Worm (Caenorhabditis elegans): ENCODE results near the gene msh-5.

Gene msh-5

ce11 chrIV:13116679-13117078 lies 38.4 kb upstream of the msh-5 start:
- TF ChIP-seq ama-1 (optimal IDR thresholded peaks at IDR 0.05) (no peak), R02D3.7 (tag; optimal IDR thresholded peaks at IDR 0.05) (no peak)

- TF ChIP-seq mab-5 (tag; optimal IDR thresholded peaks at IDR 0.05) (peak; percentile 19), fos-1 (tag; optimal IDR thresholded peaks at IDR 0.05) (no peak), unc-55 (GFP tag; optimal IDR thresholded peaks at IDR 0.05) (peak; percentile 84), nhr-10 (tag; optimal IDR thresholded peaks at IDR 0.05) (no peak), unc-39 (tag; optimal IDR thresholded peaks at IDR 0.05) (no peak), lsy-2 (tag; optimal IDR thresholded peaks at IDR 0.05) (peak in 1 of 2 experiments; percentile 21), nhr-129 (tag; optimal IDR thresholded peaks at IDR 0.05) (peak; percentile 18), ama-1 (optimal IDR thresholded peaks at IDR 0.05) (no peak), ztf-1 (GFP tag; conservative IDR thresholded peaks at IDR 0.05) (no peak)
Measured at ce11 chrIV:13118794-13119193, 36.2 kb upstream of the msh-5 start, which contains the start of gene unc-30. TSS of gene unc-30 (plus strand) at chrIV:13118977.

DNA sequence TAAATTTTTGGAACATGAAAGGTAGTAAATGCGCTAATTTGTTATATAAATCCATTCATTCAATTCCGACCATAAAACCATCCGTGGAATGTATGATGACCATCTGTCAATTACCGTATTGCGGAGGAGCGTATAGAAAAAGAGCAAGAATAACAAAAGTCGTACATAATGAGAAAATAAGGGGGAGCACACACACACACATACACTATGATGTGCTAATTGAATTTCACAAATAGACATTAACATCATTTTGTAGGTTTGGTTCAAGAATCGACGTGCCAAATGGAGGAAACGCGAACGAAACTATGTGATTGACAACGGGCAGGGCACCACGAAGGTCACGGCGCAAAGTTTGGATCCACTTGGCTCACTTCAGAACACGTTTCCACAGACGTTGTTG lies 33.6 kb upstream of the msh-5 start:
- TF ChIP-seq dmd-4 (tag; optimal IDR thresholded peaks at IDR 0.05) (no peak), egl-27 (tag; optimal IDR thresholded peaks at IDR 0.05) (no peak), ZK546.5 (tag; optimal IDR thresholded peaks at IDR 0.05) (no peak), snpc-4 (tag; optimal IDR thresholded peaks at IDR 0.05) (no peak), ztf-4 (tag; optimal IDR thresholded peaks at IDR 0.05) (no peak), blmp-1 (tag; optimal IDR thresholded peaks at IDR 0.05; ENCODE audit: insufficient read depth) (no peak), elt-1 (tag; optimal IDR thresholded peaks at IDR 0.05) (no peak), nhr-237 (tag; optimal IDR thresholded peaks at IDR 0.05) (no peak), F13H6.1 (tag; optimal IDR thresholded peaks at IDR 0.05) (no peak), sem-4 (tag; optimal IDR thresholded peaks at IDR 0.05) (no peak), nhr-129 (tag; optimal IDR thresholded peaks at IDR 0.05) (no peak), nhr-11 (tag; optimal IDR thresholded peaks at IDR 0.05) (no peak), skn-1 (tag; optimal IDR thresholded peaks at IDR 0.05) (no peak), lsy-2 (tag; optimal IDR thresholded peaks at IDR 0.05) (no peak), nhr-6 (tag; optimal IDR thresholded peaks at IDR 0.05) (no peak)

DNA sequence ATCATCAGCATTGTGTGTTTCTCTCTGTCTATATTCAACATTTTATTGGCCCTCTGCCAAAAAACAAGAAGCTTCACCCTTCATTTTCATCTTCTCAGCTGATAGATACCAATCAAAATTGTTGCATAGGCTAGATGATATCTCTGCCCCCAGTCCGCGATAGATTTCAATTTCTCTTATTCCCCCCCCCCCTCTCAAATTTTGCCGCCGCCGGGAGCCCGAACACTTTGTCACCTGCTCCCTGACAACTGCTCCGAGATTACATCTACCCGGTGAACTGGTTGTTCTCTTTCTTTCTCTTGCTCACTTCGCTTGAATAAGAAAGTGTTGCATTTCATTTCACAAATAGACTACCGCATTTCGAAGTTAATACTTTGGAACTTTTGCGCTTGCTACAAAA lies 29.0 kb upstream of the msh-5 start:
- no peak for TF ChIP-seq elt-1 (tag; optimal IDR thresholded peaks at IDR 0.05)
- no peak for TF ChIP-seq ztf-1 (GFP tag; conservative IDR thresholded peaks at IDR 0.05)
- TF ChIP-seq mab-5 (tag; optimal IDR thresholded peaks at IDR 0.05) = no peak
- TF ChIP-seq F13H6.1 (tag; optimal IDR thresholded peaks at IDR 0.05) = peak; percentile 34
- TF ChIP-seq nhr-129 (tag; optimal IDR thresholded peaks at IDR 0.05) = peak; percentile 1
- no peak for TF ChIP-seq nhr-12 (tag; optimal IDR thresholded peaks at IDR 0.05)
- TF ChIP-seq sem-4 (tag; optimal IDR thresholded peaks at IDR 0.05) = no peak
- no peak for TF ChIP-seq nhr-6 (tag; optimal IDR thresholded peaks at IDR 0.05)
- no peak for TF ChIP-seq skn-1 (tag; optimal IDR thresholded peaks at IDR 0.05)
- TF ChIP-seq zag-1 (tag; optimal IDR thresholded peaks at IDR 0.05) = no peak
- no peak for TF ChIP-seq Y55F3AM.14 (GFP tag; optimal IDR thresholded peaks at IDR 0.05)
- no peak for TF ChIP-seq mbf-1 (tag; optimal IDR thresholded peaks at IDR 0.05)

DNA sequence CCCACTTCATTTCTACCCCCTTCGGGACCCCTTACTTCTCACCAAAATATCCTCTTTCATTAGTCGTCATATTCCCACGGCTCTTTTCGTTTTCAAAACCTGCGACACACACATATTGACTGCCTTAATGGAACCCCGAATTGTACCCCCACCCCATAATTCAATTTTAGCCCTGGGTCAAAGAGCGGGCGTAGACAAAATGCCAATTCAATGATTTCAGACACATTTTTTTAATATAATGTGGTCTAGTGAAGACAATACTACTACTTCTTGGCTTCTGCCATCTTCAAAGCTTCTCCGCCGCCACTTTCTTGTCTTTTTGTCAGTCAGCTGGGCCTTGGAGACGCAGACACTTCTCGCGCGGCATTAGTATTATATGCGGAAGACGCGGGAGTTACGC lies 27.3 kb upstream of the msh-5 start:
- TF ChIP-seq mbf-1 (tag; optimal IDR thresholded peaks at IDR 0.05) = no peak
- peak; percentile 15 for TF ChIP-seq unc-55 (GFP tag; optimal IDR thresholded peaks at IDR 0.05)

- no peak for TF ChIP-seq peb-1 (tag; optimal IDR thresholded peaks at IDR 0.05)
- TF ChIP-seq nhr-21 (tag; optimal IDR thresholded peaks at IDR 0.05) = no peak
- TF ChIP-seq ztf-11 (tag; optimal IDR thresholded peaks at IDR 0.05) = no peak
- no peak for TF ChIP-seq fos-1 (tag; optimal IDR thresholded peaks at IDR 0.05)
- no peak for TF ChIP-seq ztf-1 (GFP tag; conservative IDR thresholded peaks at IDR 0.05)
- no peak for TF ChIP-seq snpc-4 (tag; optimal IDR thresholded peaks at IDR 0.05)
- no peak for TF ChIP-seq crh-2 (tag; optimal IDR thresholded peaks at IDR 0.05)
- TF ChIP-seq dmd-4 (tag; optimal IDR thresholded peaks at IDR 0.05) = no peak
- TF ChIP-seq nhr-129 (tag; optimal IDR thresholded peaks at IDR 0.05) = no peak
- no peak for TF ChIP-seq elt-3 (tag; optimal IDR thresholded peaks at IDR 0.05)
- TF ChIP-seq nhr-6 (tag; optimal IDR thresholded peaks at IDR 0.05) = no peak
- no peak for TF ChIP-seq aly-2 (tag; optimal IDR thresholded peaks at IDR 0.05)
- no peak for TF ChIP-seq mbf-1 (tag; optimal IDR thresholded peaks at IDR 0.05)
- TF ChIP-seq nhr-25 (tag; optimal IDR thresholded peaks at IDR 0.05) = no peak
- no peak for TF ChIP-seq ceh-16 (tag; optimal IDR thresholded peaks at IDR 0.05)
- no peak for TF ChIP-seq nhr-23 (tag; optimal IDR thresholded peaks at IDR 0.05)
- TF ChIP-seq lin-11 (tag; optimal IDR thresholded peaks at IDR 0.05) = no peak
Measured at ce11 chrIV:13142254-13142653, 12.8 kb upstream of the msh-5 start, which contains the start of gene spe-43. TSS of gene spe-43 (minus strand) at chrIV:13142354.
